Worm (Caenorhabditis elegans) whole organism, mixed stage, embryonic: ENCODE data around the gene hcf-1.

ENCODE experiments used
- ces-1 ChIP-seq: fragments of 150-350 bp; optimal IDR thresholded peaks from 2 replicates; lab custom pipeline; 2014; ENCODE audit warnings: missing biosample characterization, missing genetic modification reagents, missing genetic modification characterization
- elt-1 ChIP-seq: sonication (generic microtip); optimal IDR thresholded peaks from 2 replicates; lab custom pipeline; 2017; ENCODE audit warnings: missing genetic modification characterization, mild to moderate bottlenecking, missing compliant biosample characterization, antibody characterized with exemption, moderate library complexity, borderline replicate concordance; ENCODE audit not compliant: insufficient read depth
- lin-13 ChIP-seq: fragments of 150-350 bp; optimal IDR thresholded peaks from 2 replicates; lab custom pipeline; 2014; ENCODE audit warnings: missing biosample characterization, missing genetic modification characterization
- mep-1 ChIP-seq: fragments of 150-350 bp; optimal IDR thresholded peaks from 2 replicates; lab custom pipeline; 2017; ENCODE audit warnings: missing biosample characterization, missing genetic modification reagents, missing genetic modification characterization, inconsistent platforms
- nhr-12 ChIP-seq: fragments of 150-350 bp; optimal IDR thresholded peaks from 2 replicates; lab custom pipeline; 2014; ENCODE audit warnings: missing biosample characterization, missing genetic modification characterization
- nhr-76 ChIP-seq: sonication (generic microtip); optimal IDR thresholded peaks from 2 replicates; lab custom pipeline; 2017; ENCODE audit warnings: missing biosample characterization, missing genetic modification characterization
- snpc-4 ChIP-seq: fragments of 150-350 bp; optimal IDR thresholded peaks from 2 replicates; lab custom pipeline; 2014; ENCODE audit warnings: missing biosample characterization, missing genetic modification characterization
- sptf-1 ChIP-seq: sonication (generic microtip); optimal IDR thresholded peaks from 2 replicates; lab custom pipeline; 2017; ENCODE audit warnings: mild to moderate bottlenecking, missing genetic modification characterization, moderate library complexity, missing compliant biosample characterization
- unc-120 ChIP-seq: sonication (generic microtip); optimal IDR thresholded peaks from 2 replicates; lab custom pipeline; 2017; ENCODE audit warnings: missing genetic modification characterization, missing compliant biosample characterization; ENCODE audit not compliant: poor library complexity, severe bottlenecking
- unc-62 ChIP-seq: fragments of 150-350 bp; optimal IDR thresholded peaks from 2 replicates; lab custom pipeline; 2014; ENCODE audit warnings: missing biosample characterization, missing genetic modification reagents, missing genetic modification characterization

DNA sequence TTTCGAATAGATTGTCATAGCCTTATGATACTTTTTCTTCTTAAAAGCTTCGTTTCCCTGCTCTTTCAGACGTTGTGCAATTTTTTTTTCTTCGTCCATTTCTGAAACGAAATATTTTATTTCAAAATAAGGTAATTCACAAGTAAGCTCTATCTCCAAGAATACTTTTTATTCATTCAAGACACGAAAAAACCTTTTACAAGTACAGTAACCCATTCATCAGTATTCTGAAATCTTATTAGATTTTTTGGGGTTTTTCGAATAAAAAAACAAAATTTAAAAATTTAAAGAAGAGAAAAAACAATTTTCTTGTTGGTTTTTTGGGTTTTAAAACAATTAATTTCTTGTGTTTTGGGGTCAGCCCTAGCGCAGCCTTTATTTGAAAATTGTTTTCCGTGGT is 4.8 kb upstream of the hcf-1 start, which contains the start of gene rpap-3:
- TF ChIP-seq mep-1 (no peak), snpc-4 (tag; lab: Kevin White, UChicago) (no peak), unc-120 (tag; lab: Kevin White, UChicago) (no peak), nhr-12 (tag; lab: Kevin White, UChicago) (no peak), nhr-76 (tag; lab: Kevin White, UChicago) (no peak), ces-1 (GFP tag; lab: Kevin White, UChicago) (no peak), lin-13 (tag; lab: Kevin White, UChicago) (no peak), sptf-1 (no peak), unc-62 (GFP tag; lab: Kevin White, UChicago) (no peak), elt-1 (tag; lab: Kevin White, UChicago) (no peak)
